Fruit fly (Drosophila melanogaster): ENCODE measurements around the gene CG8891.
A peak's percentile ranks its signal among the peaks of the same experiment; 100 is the strongest.

Gene CG8891

dm6 chr2L:4996283-4996922 lies 17.2 kb upstream of the CG8891 start:
- no peak for TF ChIP-seq CG8159 (tag; optimal IDR thresholded peaks at IDR 0.05)
- TF ChIP-seq Ets98B (GFP tag; IDR thresholded peaks at IDR 0.05): no peak
- no peak for TF ChIP-seq CG9948 (tag; optimal IDR thresholded peaks at IDR 0.05)
- no peak for TF ChIP-seq Pif1B (GFP tag; optimal IDR thresholded peaks at IDR 0.05)
- no peak for TF ChIP-seq CG14655 (GFP tag; optimal IDR thresholded peaks at IDR 0.05)
- no peak for TF ChIP-seq CG8301 (tag; optimal IDR thresholded peaks at IDR 0.05)
- TF ChIP-seq CG15710 (tag; optimal IDR thresholded peaks at IDR 0.05): no peak
- TF ChIP-seq CG4496 (GFP tag; IDR thresholded peaks at IDR 0.05): no peak
- no peak for TF ChIP-seq gl (tag; optimal IDR thresholded peaks at IDR 0.05)
- TF ChIP-seq CG32121 (GFP tag; IDR thresholded peaks at IDR 0.05): no peak
- no peak for TF ChIP-seq fd96Ca (GFP tag; IDR thresholded peaks at IDR 0.05)
- no peak for TF ChIP-seq CG13204 (GFP tag; optimal IDR thresholded peaks at IDR 0.05)
- TF ChIP-seq Pif1A (GFP tag; optimal IDR thresholded peaks at IDR 0.05): no peak
- TF ChIP-seq CG10348 (GFP tag; IDR thresholded peaks at IDR 0.05): no peak
- TF ChIP-seq Snoo (tag; optimal IDR thresholded peaks at IDR 0.05): no peak
- TF ChIP-seq rn (GFP tag; IDR thresholded peaks at IDR 0.05): no peak
- no peak for TF ChIP-seq D1 (tag; optimal IDR thresholded peaks at IDR 0.05)
- TF ChIP-seq CG12605 (GFP tag; IDR thresholded peaks at IDR 0.05): no peak

DNA sequence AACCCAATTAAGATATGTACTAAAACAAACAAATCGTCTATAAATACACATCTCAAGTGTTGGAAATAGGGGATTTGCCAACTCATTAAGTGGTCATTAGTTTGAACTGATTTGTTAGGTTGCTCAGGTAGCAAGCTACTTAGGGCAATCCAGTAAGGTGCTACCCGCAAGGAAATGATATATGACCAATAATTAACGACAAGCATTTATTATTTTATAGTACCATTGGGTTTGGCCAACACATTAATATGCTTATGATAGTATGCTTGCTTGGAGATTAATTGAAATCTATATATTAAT lies 16.6 kb upstream of the CG8891 start:
- TF ChIP-seq CG34367 (tag; optimal IDR thresholded peaks at IDR 0.05) (no peak), CG17806 (tag; optimal IDR thresholded peaks at IDR 0.05) (no peak)

- TF ChIP-seq CG17806 (tag; optimal IDR thresholded peaks at IDR 0.05) (no peak), Snoo (tag; optimal IDR thresholded peaks at IDR 0.05) (no peak), Pif1A (GFP tag; optimal IDR thresholded peaks at IDR 0.05) (no peak), gl (tag; optimal IDR thresholded peaks at IDR 0.05) (no peak), CG32121 (GFP tag; IDR thresholded peaks at IDR 0.05) (no peak), CG8301 (tag; optimal IDR thresholded peaks at IDR 0.05) (no peak), CG4496 (GFP tag; IDR thresholded peaks at IDR 0.05) (no peak), rn (GFP tag; IDR thresholded peaks at IDR 0.05) (no peak), EcR (GFP tag; optimal IDR thresholded peaks at IDR 0.05) (no peak), Pif1B (GFP tag; optimal IDR thresholded peaks at IDR 0.05) (no peak), D1 (tag; optimal IDR thresholded peaks at IDR 0.05) (no peak), CG10348 (GFP tag; IDR thresholded peaks at IDR 0.05) (no peak), CG34367 (tag; optimal IDR thresholded peaks at IDR 0.05) (no peak), CG12605 (GFP tag; IDR thresholded peaks at IDR 0.05) (no peak), Ets98B (GFP tag; IDR thresholded peaks at IDR 0.05) (no peak), fd96Ca (GFP tag; IDR thresholded peaks at IDR 0.05) (no peak), CG13204 (GFP tag; optimal IDR thresholded peaks at IDR 0.05) (no peak), CG8159 (tag; optimal IDR thresholded peaks at IDR 0.05) (no peak), CG14655 (GFP tag; optimal IDR thresholded peaks at IDR 0.05) (no peak), CG15710 (tag; optimal IDR thresholded peaks at IDR 0.05) (no peak)
These were observed 16.0 kb upstream of the CG8891 start for dm6 chr2L:4995010-4995836.

DNA sequence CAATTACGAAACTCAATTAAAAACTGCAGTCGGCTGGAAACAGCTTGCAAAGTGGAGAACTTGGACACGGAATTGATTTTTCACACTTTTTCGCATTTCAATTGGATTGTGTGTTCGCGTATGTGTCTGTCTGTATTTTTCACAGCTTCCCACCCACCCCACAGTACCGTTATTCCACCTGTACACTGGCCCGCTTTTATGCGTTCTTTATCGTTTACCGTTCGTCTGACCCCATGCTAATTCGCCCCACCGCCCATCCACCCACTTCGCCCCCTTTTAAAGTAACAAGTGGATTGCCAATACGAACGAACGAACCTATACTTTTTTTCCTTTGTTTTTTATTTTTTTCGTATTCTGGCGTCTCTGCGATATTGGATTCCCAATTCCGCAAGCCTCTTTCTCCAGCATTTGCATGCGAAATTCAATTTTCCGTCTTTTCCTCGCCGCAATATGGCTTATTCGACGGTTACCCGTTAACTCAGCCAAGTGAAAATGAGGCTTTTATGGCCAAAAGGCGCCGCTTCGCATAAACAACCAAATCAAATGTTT lies 3.0 kb upstream of the CG8891 start:
- no peak for TF ChIP-seq Snoo (tag; optimal IDR thresholded peaks at IDR 0.05)
- TF ChIP-seq rn (GFP tag; IDR thresholded peaks at IDR 0.05): no peak
- TF ChIP-seq CG34367 (tag; optimal IDR thresholded peaks at IDR 0.05): no peak
- no peak for TF ChIP-seq Ets98B (GFP tag; IDR thresholded peaks at IDR 0.05)
- no peak for TF ChIP-seq CG9948 (tag; optimal IDR thresholded peaks at IDR 0.05)
- TF ChIP-seq Pif1A (GFP tag; optimal IDR thresholded peaks at IDR 0.05): no peak
- TF ChIP-seq CG14655 (GFP tag; optimal IDR thresholded peaks at IDR 0.05): no peak
- no peak for TF ChIP-seq CG13204 (GFP tag; optimal IDR thresholded peaks at IDR 0.05)
- TF ChIP-seq CG12605 (GFP tag; IDR thresholded peaks at IDR 0.05): no peak
- TF ChIP-seq CG10348 (GFP tag; IDR thresholded peaks at IDR 0.05): no peak
- TF ChIP-seq EcR (GFP tag; optimal IDR thresholded peaks at IDR 0.05): no peak
- no peak for TF ChIP-seq D1 (tag; optimal IDR thresholded peaks at IDR 0.05)

- TF ChIP-seq CG9948 (tag; optimal IDR thresholded peaks at IDR 0.05) (peak; percentile 95), fd96Ca (GFP tag; IDR thresholded peaks at IDR 0.05) (peak; percentile 95), CG10348 (GFP tag; IDR thresholded peaks at IDR 0.05) (peak; percentile 89), Pif1B (GFP tag; optimal IDR thresholded peaks at IDR 0.05) (peak; percentile 91), EcR (GFP tag; optimal IDR thresholded peaks at IDR 0.05) (no peak), Snoo (tag; optimal IDR thresholded peaks at IDR 0.05) (peak; percentile 97), gl (tag; optimal IDR thresholded peaks at IDR 0.05) (peak; percentile 83), CG17806 (tag; optimal IDR thresholded peaks at IDR 0.05) (peak; percentile 94), CG32121 (GFP tag; IDR thresholded peaks at IDR 0.05) (peak; percentile 91), Pif1A (GFP tag; optimal IDR thresholded peaks at IDR 0.05) (peak; percentile 94), CG8159 (tag; optimal IDR thresholded peaks at IDR 0.05) (peak; percentile 96), CG13204 (GFP tag; optimal IDR thresholded peaks at IDR 0.05) (peak; percentile 72), CG34367 (tag; optimal IDR thresholded peaks at IDR 0.05) (peak; percentile 90), CG8301 (tag; optimal IDR thresholded peaks at IDR 0.05) (peak; percentile 93), CG15710 (tag; optimal IDR thresholded peaks at IDR 0.05) (peak; percentile 97), Ets98B (GFP tag; IDR thresholded peaks at IDR 0.05) (peak; percentile 86), CG4496 (GFP tag; IDR thresholded peaks at IDR 0.05) (peak; percentile 93), rn (GFP tag; IDR thresholded peaks at IDR 0.05) (peak; percentile 93), CG12605 (GFP tag; IDR thresholded peaks at IDR 0.05) (peak; percentile 75), D1 (tag; optimal IDR thresholded peaks at IDR 0.05) (no peak), CG14655 (GFP tag; optimal IDR thresholded peaks at IDR 0.05) (peak; percentile 96)
These were observed 2.2 kb upstream of the CG8891 start, which contains the start of the genes CG8892 and CG34126 for dm6 chr2L:4981278-4981966. Gene CG8892, minus strand, starts transcription at chr2L:4981592. Gene CG34126, plus strand, starts transcription at chr2L:4981614.
